Fruit fly (Drosophila melanogaster) whole organism, embryonic: ENCODE measurements around the gene CG8136.

ENCODE experiments used
- Adf1 ChIP-seq: fragments of 200-800 bp; sonication (Bioruptor generic); IDR thresholded peaks from 2 replicates; pipeline ENCODE4 v1.3.6; 2022; ENCODE audit warnings: missing biosample characterization, missing genetic modification characterization
- Atf-2 ChIP-seq: fragments of 200-800 bp; sonication (Bioruptor generic); optimal IDR thresholded peaks from 2 replicates; lab custom pipeline; 2016; ENCODE audit warnings: missing biosample characterization, missing genetic modification characterization
- Atf3 ChIP-seq: fragments of 200-800 bp; sonication (Bioruptor generic); optimal IDR thresholded peaks from 3 replicates; lab custom pipeline; 2016; ENCODE audit warnings: missing biosample characterization, missing genetic modification characterization
- Awh ChIP-seq: fragments of 200-800 bp; sonication (Bioruptor generic); IDR thresholded peaks from 2 replicates; pipeline ENCODE4, ENCODE4 v1.3.6; 2022; ENCODE audit warnings: missing biosample characterization, missing genetic modification characterization
- CG10543 ChIP-seq: fragments of 200-800 bp; sonication (Bioruptor generic); optimal IDR thresholded peaks from 3 replicates; lab custom pipeline; 2017; ENCODE audit warnings: missing biosample characterization, mild to moderate bottlenecking, missing genetic modification characterization, moderate library complexity
- CG11398 ChIP-seq: fragments of 200-800 bp; sonication (Bioruptor generic); optimal IDR thresholded peaks from 2 replicates; lab custom pipeline; 2016; ENCODE audit warnings: missing biosample characterization, missing genetic modification characterization
- CG11696 ChIP-seq: fragments of 200-800 bp; sonication (Bioruptor generic); IDR thresholded peaks from 2 replicates; pipeline ENCODE4 v1.3.6; 2022; ENCODE audit warnings: missing biosample characterization, missing genetic modification characterization
- CG11723 ChIP-seq: fragments of 200-800 bp; sonication (Bioruptor generic); optimal IDR thresholded peaks from 2 replicates; lab custom pipeline; 2017; ENCODE audit warnings: missing biosample characterization, mild to moderate bottlenecking, missing genetic modification characterization
- CG12219 ChIP-seq: fragments of 200-800 bp; sonication (Bioruptor generic); optimal IDR thresholded peaks from 3 replicates; lab custom pipeline; 2018; ENCODE audit warnings: missing biosample characterization, mild to moderate bottlenecking, missing genetic modification characterization
- CG13123 ChIP-seq: fragments of 200-800 bp; sonication (Bioruptor generic); optimal IDR thresholded peaks from 2 replicates; lab custom pipeline; 2016; ENCODE audit warnings: missing biosample characterization, missing genetic modification characterization
- CG13296 ChIP-seq: fragments of 200-800 bp; sonication (Bioruptor generic); optimal IDR thresholded peaks from 3 replicates; lab custom pipeline; 2018; ENCODE audit warnings: missing biosample characterization, mild to moderate bottlenecking, missing genetic modification characterization
- CG14014 ChIP-seq: fragments of 200-800 bp; sonication (Bioruptor generic); IDR thresholded peaks from 2 replicates; pipeline ENCODE4 v1.3.6; 2022; ENCODE audit warnings: missing biosample characterization, missing genetic modification characterization
- CG16779 ChIP-seq: fragments of 200-800 bp; sonication (Bioruptor generic); IDR thresholded peaks from 2 replicates; pipeline ENCODE4 v1.3.6; 2022; ENCODE audit warnings: missing biosample characterization, missing genetic modification characterization
- CG6272 ChIP-seq: fragments of 200-800 bp; sonication (Bioruptor generic); IDR thresholded peaks from 2 replicates; pipeline ENCODE4 v1.3.6; 2022; ENCODE audit warnings: missing biosample characterization, missing genetic modification characterization
- CG6854 ChIP-seq: fragments of 200-800 bp; sonication (Bioruptor generic); optimal IDR thresholded peaks from 3 replicates; lab custom pipeline; 2017; ENCODE audit warnings: missing biosample characterization, mild to moderate bottlenecking, missing genetic modification characterization
- CG7786 ChIP-seq: fragments of 200-800 bp; sonication (Bioruptor generic); optimal IDR thresholded peaks from 2 replicates; lab custom pipeline; 2016; ENCODE audit warnings: missing biosample characterization, missing genetic modification characterization
- CG8089 ChIP-seq: fragments of 200-800 bp; sonication (Bioruptor generic); optimal IDR thresholded peaks from 3 replicates; lab custom pipeline; 2016; ENCODE audit warnings: missing biosample characterization, missing genetic modification characterization
- CG9609 ChIP-seq: fragments of 200-800 bp; sonication (Bioruptor generic); optimal IDR thresholded peaks from 3 replicates; lab custom pipeline; 2016; ENCODE audit warnings: missing biosample characterization, missing genetic modification characterization
- Chrac-16 ChIP-seq: fragments of 200-800 bp; sonication (Bioruptor generic); optimal IDR thresholded peaks from 3 replicates; lab custom pipeline; 2016; ENCODE audit warnings: missing biosample characterization, missing genetic modification characterization
- D19B ChIP-seq: fragments of 200-800 bp; sonication (Bioruptor generic); optimal IDR thresholded peaks from 2 replicates; lab custom pipeline; 2017; ENCODE audit warnings: missing biosample characterization, mild to moderate bottlenecking, missing genetic modification characterization
- Dip2 ChIP-seq: fragments of 200-800 bp; sonication (Bioruptor generic); IDR thresholded peaks from 2 replicates; pipeline ENCODE4 v1.3.6; 2022; ENCODE audit warnings: missing biosample characterization, missing genetic modification characterization
- GATAe ChIP-seq: fragments of 200-800 bp; sonication (Bioruptor generic); conservative IDR thresholded peaks from 2 replicates; pipeline ENCODE4 v1.3.6; 2022; ENCODE audit warnings: missing biosample characterization, missing genetic modification characterization
- HmgZ ChIP-seq: fragments of 200-800 bp; sonication (Bioruptor generic); optimal IDR thresholded peaks from 2 replicates; lab custom pipeline; 2018; ENCODE audit warnings: missing biosample characterization, mild to moderate bottlenecking, missing genetic modification characterization
- MBD-R2 ChIP-seq: fragments of 200-800 bp; sonication (Bioruptor generic); IDR thresholded peaks from 2 replicates; pipeline ENCODE4 v1.3.6; 2022; ENCODE audit warnings: missing biosample characterization, missing genetic modification characterization
- Opbp ChIP-seq: fragments of 200-800 bp; sonication (Bioruptor generic); IDR thresholded peaks from 3 replicates; pipeline ENCODE4 v1.3.6; 2022; ENCODE audit warnings: missing biosample characterization, missing genetic modification characterization; ENCODE audit not compliant: partially characterized antibody
- Usf ChIP-seq: fragments of 200-800 bp; sonication (Bioruptor generic); optimal IDR thresholded peaks from 2 replicates; lab custom pipeline; 2017; ENCODE audit warnings: missing genotype, missing biosample characterization, missing genetic modification characterization
- Xrp1 ChIP-seq: fragments of 200-800 bp; sonication (Bioruptor generic); IDR thresholded peaks from 2 replicates; pipeline ENCODE4 v1.3.6; 2022; ENCODE audit warnings: missing biosample characterization, missing genetic modification characterization
- YL-1 ChIP-seq: fragments of 200-800 bp; sonication (Bioruptor generic); optimal IDR thresholded peaks from 3 replicates; lab custom pipeline; 2017; ENCODE audit warnings: missing biosample characterization, mild to moderate bottlenecking, missing genetic modification characterization
- dimm ChIP-seq: fragments of 200-800 bp; sonication (Bioruptor generic); IDR thresholded peaks from 2 replicates; pipeline ENCODE4 v1.3.6; 2022; ENCODE audit warnings: missing biosample characterization, missing genetic modification characterization
- en ChIP-seq: fragments of 200-800 bp; sonication (Bioruptor generic); optimal IDR thresholded peaks from 2 replicates; lab custom pipeline; 2016; ENCODE audit warnings: missing biosample characterization, missing genetic modification characterization
- fd96Cb ChIP-seq: fragments of 200-800 bp; sonication (Bioruptor generic); optimal IDR thresholded peaks from 2 replicates; lab custom pipeline; 2018; ENCODE audit warnings: missing biosample characterization, mild to moderate bottlenecking, missing genetic modification characterization, moderate library complexity
- gro ChIP-seq: fragments of 200-800 bp; sonication (Bioruptor generic); optimal IDR thresholded peaks from 2 replicates; lab custom pipeline; 2016; ENCODE audit warnings: missing biosample characterization, missing genetic modification characterization
- lilli ChIP-seq: fragments of 200-800 bp; sonication (Bioruptor generic); optimal IDR thresholded peaks from 3 replicates; lab custom pipeline; 2016; ENCODE audit warnings: missing biosample characterization, missing genetic modification characterization
- lmd ChIP-seq: fragments of 200-800 bp; sonication (Bioruptor generic); IDR thresholded peaks from 2 replicates; pipeline ENCODE4 v1.3.6; 2022; ENCODE audit warnings: missing biosample characterization, missing genetic modification characterization
- pho ChIP-seq: fragments of 200-800 bp; sonication (Bioruptor generic); optimal IDR thresholded peaks from 2 replicates; lab custom pipeline; 2016; ENCODE audit warnings: missing biosample characterization, missing genetic modification characterization
- pnt ChIP-seq: fragments of 200-800 bp; sonication (Bioruptor generic); optimal IDR thresholded peaks from 3 replicates; lab custom pipeline; 2016; ENCODE audit warnings: missing biosample characterization, missing genetic modification characterization
- pzg ChIP-seq: fragments of 200-800 bp; sonication (Bioruptor generic); optimal IDR thresholded peaks from 3 replicates; lab custom pipeline; 2018; ENCODE audit warnings: missing biosample characterization, mild to moderate bottlenecking, missing genetic modification characterization, moderate library complexity
- ro ChIP-seq: fragments of 200-800 bp; sonication (Bioruptor generic); IDR thresholded peaks from 2 replicates; pipeline ENCODE4 v1.3.6; 2022; ENCODE audit warnings: missing biosample characterization, missing genetic modification characterization
- salm ChIP-seq: fragments of 200-800 bp; sonication (Bioruptor generic); optimal IDR thresholded peaks from 2 replicates; lab custom pipeline; 2018; ENCODE audit warnings: missing biosample characterization, mild to moderate bottlenecking, missing genetic modification characterization
- sima ChIP-seq: fragments of 200-800 bp; sonication (Bioruptor generic); optimal IDR thresholded peaks from 2 replicates; lab custom pipeline; 2016; ENCODE audit warnings: missing biosample characterization, missing genetic modification characterization
- stwl ChIP-seq: fragments of 200-800 bp; sonication (Bioruptor generic); optimal IDR thresholded peaks from 3 replicates; lab custom pipeline; 2018; ENCODE audit warnings: missing biosample characterization, mild to moderate bottlenecking, missing genetic modification characterization, moderate library complexity
- wdn ChIP-seq: fragments of 200-800 bp; sonication (Bioruptor generic); IDR thresholded peaks from 2 replicates; pipeline ENCODE4 v1.3.6; 2022; ENCODE audit warnings: missing biosample characterization, missing genetic modification characterization

CG8136 gene

DNA sequence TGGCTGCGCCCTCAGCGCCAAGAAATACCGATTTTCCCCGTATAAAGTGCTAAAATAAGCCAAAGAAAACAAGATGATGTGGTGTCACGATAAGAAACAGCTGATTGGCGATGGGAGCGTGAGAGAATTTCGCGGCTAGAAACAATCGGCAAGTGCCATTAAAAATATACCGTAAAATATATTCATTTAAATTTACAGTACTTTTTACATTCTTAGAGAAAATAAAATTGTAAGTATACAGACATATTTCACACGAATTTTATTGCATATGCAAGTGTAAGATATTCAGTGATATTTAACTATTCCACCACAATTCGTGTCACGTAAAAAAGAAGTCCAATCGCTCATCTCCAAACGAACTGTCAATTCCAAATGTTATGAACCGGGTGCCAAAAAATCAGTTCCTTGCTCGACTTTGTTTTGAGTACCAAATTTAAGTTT lies 44.6 kb upstream of the CG8136 start, which contains the start of the genes Unc50, CG11755 and CG8043 (continued):
- peak; percentile 35 for TF ChIP-seq CG12219 (GFP tag; lab: Kevin White, UChicago)
- peak; percentile 82 for TF ChIP-seq lmd
- no peak for TF ChIP-seq sima (GFP tag; lab: Kevin White, UChicago)
- TF ChIP-seq Opbp (GFP tag; lab: Robert Waterston, UW) = peak; percentile 91
- peak; percentile 8 for TF ChIP-seq en (GFP tag; lab: Kevin White, UChicago)
- peak; percentile 91 for TF ChIP-seq lilli (GFP tag; lab: Kevin White, UChicago)
- TF ChIP-seq fd96Cb (tag; lab: Kevin White, UChicago) = peak; percentile 66
- 0 out of 2 replicates have a peak, but pooled peaks have one; percentile 25 for TF ChIP-seq Awh (GFP tag; lab: Robert Waterston, UW)
- TF ChIP-seq dimm (GFP tag; lab: Robert Waterston, UW) = no peak
- no peak for TF ChIP-seq CG6854 (GFP tag; lab: Kevin White, UChicago)
- TF ChIP-seq CG8089 (GFP tag; lab: Kevin White, UChicago) = peak; percentile 47
- peak; percentile 78 for TF ChIP-seq pzg (GFP tag; lab: Kevin White, UChicago)
- peak; percentile 83 for TF ChIP-seq CG6272 (GFP tag; lab: Robert Waterston, UW)
- peak; percentile 71 for TF ChIP-seq YL-1 (GFP tag; lab: Kevin White, UChicago)
- TF ChIP-seq Atf-2 = peak; percentile 53
- TF ChIP-seq stwl (tag; lab: Kevin White, UChicago) = no peak
- TF ChIP-seq CG11696 (GFP tag; lab: Robert Waterston, UW) = no peak
- TF ChIP-seq Usf = peak; percentile 59
- TF ChIP-seq pho (GFP tag; lab: Kevin White, UChicago) = peak; percentile 71
- TF ChIP-seq gro (GFP tag; lab: Kevin White, UChicago) = peak; percentile 25
- TF ChIP-seq CG9609 (GFP tag; lab: Kevin White, UChicago) = peak; percentile 68
- TF ChIP-seq HmgZ (tag; lab: Kevin White, UChicago) = peak; percentile 87
- peak; percentile 69 for TF ChIP-seq CG13296 (GFP tag; lab: Kevin White, UChicago)

DNA sequence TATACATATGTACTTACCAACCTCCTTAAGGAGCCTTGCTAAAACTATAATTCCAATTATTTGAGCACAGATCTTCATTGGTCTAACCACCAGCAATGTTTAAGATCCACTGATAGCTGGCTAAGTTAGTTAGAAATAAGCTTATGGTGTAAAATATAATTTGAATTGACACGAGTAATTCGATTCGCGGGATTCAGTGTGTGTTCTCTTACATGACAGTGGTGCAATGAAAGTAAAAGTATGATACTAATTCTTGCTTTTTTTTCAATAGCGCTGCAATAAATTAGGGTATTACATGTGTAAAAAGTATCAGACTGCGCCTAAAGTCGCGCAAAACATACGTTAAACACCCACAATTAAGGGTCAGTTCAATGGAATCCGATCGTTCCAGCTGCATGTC lies 41.2 kb upstream of the CG8136 start, which contains the start of gene CG33325:
CG33325 (minus strand) TSS at position 101 of the 400 bp plus-strand sequence.
- no peak for TF ChIP-seq CG7786 (GFP tag; lab: Kevin White, UChicago)
- no peak for TF ChIP-seq GATAe (GFP tag; lab: Robert Waterston, UW)
- no peak for TF ChIP-seq Adf1 (GFP tag; lab: Robert Waterston, UW)
- TF ChIP-seq CG11723 (GFP tag; lab: Kevin White, UChicago) = no peak
- TF ChIP-seq CG11398 (GFP tag; lab: Kevin White, UChicago) = no peak
- no peak for TF ChIP-seq Atf3 (GFP tag; lab: Kevin White, UChicago)
- no peak for TF ChIP-seq ro
- TF ChIP-seq salm = no peak
- TF ChIP-seq CG13123 (GFP tag; lab: Kevin White, UChicago) = no peak
- TF ChIP-seq MBD-R2 (GFP tag; lab: Robert Waterston, UW) = no peak
- no peak for TF ChIP-seq wdn (GFP tag; lab: Robert Waterston, UW)
- TF ChIP-seq Xrp1 (GFP tag; lab: Robert Waterston, UW) = no peak
- TF ChIP-seq CG14014 (GFP tag; lab: Robert Waterston, UW) = no peak
- no peak for TF ChIP-seq CG10543
- no peak for TF ChIP-seq Chrac-16 (GFP tag; lab: Kevin White, UChicago)
- TF ChIP-seq D19B (GFP tag; lab: Kevin White, UChicago) = no peak
- no peak for TF ChIP-seq Dip2 (GFP tag; lab: Robert Waterston, UW)
- TF ChIP-seq pnt (GFP tag; lab: Kevin White, UChicago) = no peak
- no peak for TF ChIP-seq CG16779 (GFP tag; lab: Robert Waterston, UW)
- TF ChIP-seq, all 482 proteins: peak for 0
